Fruit fly (Drosophila melanogaster): ENCODE measurements around the gene RhoGAP68F.
A peak's percentile ranks its signal among the peaks of the same experiment; 100 is the strongest.

RhoGAP68F gene

dm6 chr3L:12145709-12146694 is 7.3 kb downstream of the RhoGAP68F start, which contains the start of the genes eIF3l and Nrx-IV (continued):
- no peak for TF ChIP-seq CG31224 (GFP tag; IDR thresholded peaks at IDR 0.05)
- TF ChIP-seq CG33213 (GFP tag; optimal IDR thresholded peaks at IDR 0.05), result peak; percentile 18
- no peak for TF ChIP-seq CG7745 (tag; optimal IDR thresholded peaks at IDR 0.05)
- no peak for TF ChIP-seq Dfd (GFP tag; optimal IDR thresholded peaks at IDR 0.05)
- no peak for TF ChIP-seq CG12071 (GFP tag; optimal IDR thresholded peaks at IDR 0.05)
- TF ChIP-seq CG1529 (GFP tag; optimal IDR thresholded peaks at IDR 0.05), result no peak
- TF ChIP-seq Sox102F (GFP tag; optimal IDR thresholded peaks at IDR 0.05), result no peak
- no peak for TF ChIP-seq hth (optimal IDR thresholded peaks at IDR 0.05)
- no peak for TF ChIP-seq dmrt11E (tag; optimal IDR thresholded peaks at IDR 0.05)
- TF ChIP-seq pita (GFP tag; optimal IDR thresholded peaks at IDR 0.05), result no peak
- TF ChIP-seq odd (GFP tag; optimal IDR thresholded peaks at IDR 0.05), result no peak
- TF ChIP-seq psq (GFP tag; optimal IDR thresholded peaks at IDR 0.05), result no peak
- no peak for TF ChIP-seq HLH3B (GFP tag; IDR thresholded peaks at IDR 0.05)
- no peak for TF ChIP-seq CG6654 (GFP tag; optimal IDR thresholded peaks at IDR 0.05)
- TF ChIP-seq ara (GFP tag; IDR thresholded peaks at IDR 0.05), result no peak
- TF ChIP-seq NFAT (GFP tag; IDR thresholded peaks at IDR 0.05), result no peak
- no peak for TF ChIP-seq CG15479 (GFP tag; optimal IDR thresholded peaks at IDR 0.05)
- no peak for TF ChIP-seq CG18764 (GFP tag; optimal IDR thresholded peaks at IDR 0.05)
- TF ChIP-seq dysf (GFP tag; IDR thresholded peaks at IDR 0.05), result no peak
- TF ChIP-seq fd96Cb (tag; optimal IDR thresholded peaks at IDR 0.05), result no peak
- TF ChIP-seq CG11696 (GFP tag; IDR thresholded peaks at IDR 0.05), result no peak
- TF ChIP-seq CG10274 (GFP tag; optimal IDR thresholded peaks at IDR 0.05), result no peak
- no peak for TF ChIP-seq rib (GFP tag; IDR thresholded peaks at IDR 0.05)
- peak; percentile 88 for TF ChIP-seq BEAF-32 (GFP tag; optimal IDR thresholded peaks at IDR 0.05)
- no peak for TF ChIP-seq CG16863 (GFP tag; optimal IDR thresholded peaks at IDR 0.05)
- TF ChIP-seq CG6175 (GFP tag; IDR thresholded peaks at IDR 0.05), result no peak
- no peak for TF ChIP-seq jing (GFP tag; optimal IDR thresholded peaks at IDR 0.05)
- no peak for TF ChIP-seq CG4424 (GFP tag; optimal IDR thresholded peaks at IDR 0.05)
- TF ChIP-seq CG11085 (GFP tag; IDR thresholded peaks at IDR 0.05), result no peak
- TF ChIP-seq Dll (GFP tag; IDR thresholded peaks at IDR 0.05; ENCODE audit: partially characterized antibody), result peak; percentile 83
- TF ChIP-seq twi (tag; optimal IDR thresholded peaks at IDR 0.05), result no peak
- no peak for TF ChIP-seq lov (optimal IDR thresholded peaks at IDR 0.05)
- no peak for TF ChIP-seq lov (GFP tag; IDR thresholded peaks at IDR 0.05)
- no peak for TF ChIP-seq org-1 (GFP tag; optimal IDR thresholded peaks at IDR 0.05)
- no peak for TF ChIP-seq CG18262 (tag; optimal IDR thresholded peaks at IDR 0.05)
- no peak for TF ChIP-seq pnt (GFP tag; optimal IDR thresholded peaks at IDR 0.05)
- TF ChIP-seq CG7556 (GFP tag; optimal IDR thresholded peaks at IDR 0.05), result no peak
- TF ChIP-seq jigr1 (GFP tag; IDR thresholded peaks at IDR 0.05), result no peak
- peak; percentile 64 for TF ChIP-seq amos (GFP tag; IDR thresholded peaks at IDR 0.05; ENCODE audit: partially characterized antibody)
- no peak for TF ChIP-seq Lpt (GFP tag; optimal IDR thresholded peaks at IDR 0.05)
- no peak for TF ChIP-seq CG1647 (GFP tag; optimal IDR thresholded peaks at IDR 0.05)
- peak; percentile 14 for TF ChIP-seq HmgZ (tag; optimal IDR thresholded peaks at IDR 0.05)
- peak; percentile 32 for TF ChIP-seq CG12155 (GFP tag; optimal IDR thresholded peaks at IDR 0.05)
- no peak for TF ChIP-seq CG15601 (tag; optimal IDR thresholded peaks at IDR 0.05)
- no peak for TF ChIP-seq Elba2 (GFP tag; optimal IDR thresholded peaks at IDR 0.05)
- no peak for TF ChIP-seq nom (GFP tag; optimal IDR thresholded peaks at IDR 0.05)
- no peak for TF ChIP-seq gcm2 (GFP tag; optimal IDR thresholded peaks at IDR 0.05)
- TF ChIP-seq CG7963 (GFP tag; IDR thresholded peaks at IDR 0.05; ENCODE audit: partially characterized antibody), result peak; percentile 4; the same call in 1 of the 3 replicates
- TF ChIP-seq Med (GFP tag), result peak; percentile 65
- TF ChIP-seq CG17328 (GFP tag; IDR thresholded peaks at IDR 0.05), result no peak

Data from whole organism, embryonic.